Worm (Caenorhabditis elegans) whole organism, L4 larva: ENCODE data around the gene F49C12.6.

Experiments
- F10B5.3 ChIP-seq: sonication (generic microtip); optimal IDR thresholded peaks from 2 replicates; lab custom pipeline; 2016; ENCODE audit warnings: mild to moderate bottlenecking, missing genetic modification characterization, missing compliant biosample characterization
- T20F7.1 ChIP-seq: fragments of 200-800 bp; sonication (Bioruptor generic); optimal IDR thresholded peaks from 2 replicates; lab custom pipeline; 2018; ENCODE audit warnings: mild to moderate bottlenecking, missing genetic modification characterization, missing compliant biosample characterization
- Y48G9A.11 ChIP-seq: fragments of 200-800 bp; sonication (Bioruptor generic); IDR thresholded peaks from 2 replicates; pipeline ENCODE4 v1.3.6; 2022; ENCODE audit warnings: missing genetic modification reagents, missing genetic modification characterization, missing compliant biosample characterization
- Y5F2A.4 ChIP-seq: fragments of 200-800 bp; sonication (Bioruptor generic); optimal IDR thresholded peaks from 2 replicates; lab custom pipeline; 2018; ENCODE audit warnings: mild to moderate bottlenecking, missing genetic modification characterization, missing compliant biosample characterization
- ZK546.5 ChIP-seq, 2 experiments: sonication (generic microtip); optimal IDR thresholded peaks; 2 replicates each; lab custom pipeline; 2017; ENCODE audit warnings: missing biosample characterization in 2 of 2, missing genetic modification characterization in 2 of 2
- aha-1 ChIP-seq: fragments of 150-350 bp; peaks from one replicate; lab custom pipeline; 2014; ENCODE audit warnings: missing biosample characterization, missing genetic modification characterization
- attf-4 ChIP-seq: sonication (generic microtip); optimal IDR thresholded peaks from 3 replicates; lab custom pipeline; 2017; ENCODE audit warnings: missing biosample characterization, missing genetic modification characterization
- ceh-32 ChIP-seq: sonication (generic microtip); optimal IDR thresholded peaks from 2 replicates; lab custom pipeline; 2016; ENCODE audit warnings: mild to moderate bottlenecking, missing genetic modification characterization, missing compliant biosample characterization; ENCODE audit not compliant: poor library complexity
- ces-1 ChIP-seq: fragments of 150-350 bp; sonication (generic microtip); optimal IDR thresholded peaks from 4 replicates; lab custom pipeline; 2014; ENCODE audit warnings: missing biosample characterization, missing genetic modification reagents, missing genetic modification characterization
- dpl-1 ChIP-seq: fragments of 150-350 bp; optimal IDR thresholded peaks from 2 replicates; lab custom pipeline; 2014; ENCODE audit warnings: missing biosample characterization, missing genetic modification reagents, missing genetic modification characterization
- dve-1 ChIP-seq: sonication (generic microtip); optimal IDR thresholded peaks from 2 replicates; lab custom pipeline; 2017; ENCODE audit warnings: antibody characterized with exemption, mild to moderate bottlenecking, missing genetic modification characterization, missing compliant biosample characterization; ENCODE audit not compliant: insufficient read depth
- egl-43 ChIP-seq: fragments of 200-800 bp; sonication (Bioruptor generic); IDR thresholded peaks from 2 replicates; pipeline ENCODE4 v1.3.6; 2022; ENCODE audit warnings: missing genetic modification reagents, missing genetic modification characterization, missing compliant biosample characterization
- fkh-10 ChIP-seq: fragments of 150-350 bp; optimal IDR thresholded peaks from 2 replicates; lab custom pipeline; 2014; ENCODE audit warnings: missing biosample characterization, missing genetic modification reagents, missing genetic modification characterization
- hif-1 ChIP-seq, 2 experiments: sonication (generic microtip); optimal IDR thresholded peaks; 2 replicates each; lab custom pipeline; 2016 to 2017; ENCODE audit warnings: missing compliant biosample characterization in 2 of 2, missing genetic modification characterization in 2 of 2, missing genetic modification reagents in 2 of 2, missing genotype in 2 of 2, mild to moderate bottlenecking in 1 of 2
- lim-7 ChIP-seq: fragments of 200-800 bp; sonication (Bioruptor generic); IDR thresholded peaks from 2 replicates; pipeline ENCODE4 v1.3.6; 2022; ENCODE audit warnings: missing genetic modification characterization, missing compliant biosample characterization
- lin-1 ChIP-seq: fragments of 200-800 bp; sonication (Bioruptor generic); IDR thresholded peaks from 2 replicates; pipeline ENCODE4 v1.3.6; 2022; ENCODE audit warnings: missing genetic modification reagents, missing genetic modification characterization, missing compliant biosample characterization
- lin-39 ChIP-seq: fragments of 150-350 bp; optimal IDR thresholded peaks from 2 replicates; lab custom pipeline; 2014; ENCODE audit warnings: missing biosample characterization, missing genetic modification reagents, missing genetic modification characterization
- madf-5 ChIP-seq, 2 experiments: fragments of 200-800 bp; sonication (Bioruptor generic); IDR thresholded peaks; 2 replicates each; pipeline ENCODE4 v1.3.6; 2022; ENCODE audit warnings: missing compliant biosample characterization in 2 of 2, missing genetic modification characterization in 2 of 2
- madf-9 ChIP-seq: fragments of 200-800 bp; sonication (Bioruptor generic); conservative IDR thresholded peaks from 2 replicates; pipeline ENCODE4 v1.3.6; 2022; ENCODE audit warnings: missing genetic modification reagents, missing genetic modification characterization, missing compliant biosample characterization
- mep-1 ChIP-seq: fragments of 150-350 bp; sonication (generic microtip); optimal IDR thresholded peaks from 3 replicates; lab custom pipeline; 2014; ENCODE audit warnings: missing biosample characterization, missing genetic modification characterization
- mes-2 ChIP-seq: sonication (generic microtip); optimal IDR thresholded peaks from 2 replicates; lab custom pipeline; 2016; ENCODE audit warnings: missing genotype, mild to moderate bottlenecking, missing genetic modification characterization, missing compliant biosample characterization; ENCODE audit not compliant: poor library complexity, severe bottlenecking
- mxl-2 ChIP-seq: fragments of 200-800 bp; sonication (Bioruptor generic); conservative IDR thresholded peaks from 2 replicates; pipeline ENCODE4 v1.3.6; 2022; ENCODE audit warnings: missing genetic modification reagents, missing genetic modification characterization, missing compliant biosample characterization
- nhr-111 ChIP-seq: fragments of 200-800 bp; sonication (Bioruptor generic); optimal IDR thresholded peaks from 2 replicates; lab custom pipeline; 2018; ENCODE audit warnings: mild to moderate bottlenecking, missing genetic modification characterization, missing compliant biosample characterization
- nhr-28 ChIP-seq: fragments of 150-350 bp; optimal IDR thresholded peaks from 2 replicates; lab custom pipeline; 2014; ENCODE audit warnings: missing biosample characterization, missing genetic modification characterization
- nhr-48 ChIP-seq: sonication (generic microtip); optimal IDR thresholded peaks from 2 replicates; lab custom pipeline; 2016; ENCODE audit warnings: mild to moderate bottlenecking, missing genetic modification characterization, missing compliant biosample characterization
- nhr-77 ChIP-seq: fragments of 150-350 bp; optimal IDR thresholded peaks from 2 replicates; lab custom pipeline; 2014; ENCODE audit warnings: missing biosample characterization, missing genetic modification characterization
- pha-4 ChIP-seq, 2 experiments: fragments of 150-350 bp in 1 of 2; fragments of 200-800 bp in 1 of 2; sonication (Bioruptor generic) in 1 of 2; IDR thresholded peaks in 1 of 2; optimal IDR thresholded peaks in 1 of 2; 2 replicates each; pipeline versions ENCODE4 v1.3.6 to Lab custom; 2014 to 2022; ENCODE audit warnings: missing genetic modification characterization in 2 of 2, missing genetic modification reagents in 2 of 2, missing biosample characterization in 1 of 2, missing compliant biosample characterization in 1 of 2
- set-16 ChIP-seq: fragments of 200-800 bp; sonication (Bioruptor generic); IDR thresholded peaks from 2 replicates; pipeline ENCODE4 v1.3.6; 2022; ENCODE audit warnings: missing genetic modification reagents, missing genetic modification characterization, missing compliant biosample characterization
- snpc-1.2 ChIP-seq: fragments of 200-800 bp; sonication (Bioruptor generic); IDR thresholded peaks from 2 replicates; pipeline ENCODE4 v1.3.6; 2022; ENCODE audit warnings: missing genetic modification reagents, missing genetic modification characterization, missing compliant biosample characterization
- snpc-4 ChIP-seq: fragments of 150-350 bp; optimal IDR thresholded peaks from 2 replicates; lab custom pipeline; 2014; ENCODE audit warnings: missing biosample characterization, missing genetic modification characterization
- tra-1 ChIP-seq: fragments of 200-800 bp; sonication (Bioruptor generic); IDR thresholded peaks from 2 replicates; pipeline ENCODE4 v1.3.6; 2022; ENCODE audit warnings: missing genetic modification reagents, missing genetic modification characterization, missing compliant biosample characterization
- unc-62 ChIP-seq, 3 experiments: fragments of 150-350 bp in 1 of 3; sonication (generic microtip); optimal IDR thresholded peaks in 2 of 3; peaks in 1 of 3; 1 replicate in 1 of 3; 2 replicates in 2 of 3; lab custom pipeline; 2014 to 2017; ENCODE audit warnings: missing biosample characterization in 3 of 3, missing genetic modification characterization in 3 of 3, missing genetic modification reagents in 3 of 3, missing genotype in 1 of 3
- vab-7 ChIP-seq: fragments of 200-800 bp; sonication (Bioruptor generic); IDR thresholded peaks from 2 replicates; pipeline ENCODE4 v1.3.6; 2022; ENCODE audit warnings: missing genetic modification reagents, missing genetic modification characterization, missing compliant biosample characterization
- zfp-2 ChIP-seq: sonication (generic microtip); optimal IDR thresholded peaks from 2 replicates; lab custom pipeline; 2016; ENCODE audit warnings: mild to moderate bottlenecking, missing genetic modification characterization, missing compliant biosample characterization

F49C12.6 gene

DNA sequence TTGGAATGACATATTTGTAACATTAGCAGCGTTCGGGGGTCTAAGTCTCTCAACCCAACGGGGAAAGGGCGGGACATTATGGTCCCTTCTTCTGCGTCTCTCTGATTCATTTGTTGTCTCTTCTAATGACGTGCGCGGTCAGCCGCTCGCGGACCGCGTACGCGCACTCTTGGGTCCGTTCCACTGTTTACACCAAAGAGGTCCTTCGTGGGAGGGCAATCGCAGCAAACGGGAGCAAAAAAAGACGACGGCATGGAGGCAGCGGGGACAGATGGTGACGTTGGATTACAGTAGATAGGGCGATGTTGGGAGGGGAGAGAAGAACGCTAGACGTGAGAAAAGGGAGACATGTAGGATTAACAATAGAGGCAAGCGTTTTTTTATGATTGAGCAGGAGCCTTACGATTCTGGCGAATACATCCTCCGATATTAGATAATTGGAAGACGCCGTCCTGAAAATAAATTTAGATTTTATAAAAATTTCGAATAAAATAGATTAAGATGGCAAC is 45.0 kb downstream of the F49C12.6 start, which contains the start of gene flh-1:
Gene flh-1, minus strand, starts transcription at position 459 of the 509 bp plus-strand sequence.
- TF ChIP-seq set-16: 0 out of 2 replicates have a peak, but pooled peaks have one; percentile 42
- TF ChIP-seq egl-43 (GFP tag; lab: Robert Waterston, UW): 0 out of 2 replicates have a peak, but pooled peaks have one; percentile 34
- no peak for TF ChIP-seq lin-1 (GFP tag; lab: Robert Waterston, UW)
- TF ChIP-seq vab-7 (GFP tag; lab: Robert Waterston, UW): no peak
- TF ChIP-seq madf-5 (GFP tag; IDR thresholded peaks at IDR 0.05; lab: Robert Waterston, UW): 0 out of 4 replicates have a peak, but pooled peaks of 1 of the 2 experiments have one; percentile 23
- TF ChIP-seq F10B5.3 (tag; lab: Kevin White, UChicago): no peak
- TF ChIP-seq, all 104 proteins: peak for 3

DNA sequence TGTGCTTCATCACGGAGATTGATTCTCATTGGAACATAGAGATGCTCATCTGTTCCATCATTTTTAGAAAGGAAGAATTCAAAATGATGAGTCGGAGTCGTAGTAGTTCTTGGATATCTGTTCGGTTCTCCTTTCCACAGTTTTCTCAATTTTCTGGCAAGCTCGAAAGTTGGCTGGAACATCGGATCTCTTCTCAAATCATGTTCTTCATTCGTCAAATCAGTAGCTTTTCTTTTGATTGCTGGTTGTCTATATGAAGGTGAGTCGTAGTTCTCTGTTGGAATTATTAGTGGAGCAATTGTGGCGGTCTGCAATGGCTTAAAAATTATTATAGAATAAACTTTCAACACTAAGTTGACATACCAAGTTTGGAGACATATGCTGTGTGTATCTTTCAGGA is 46.6 kb downstream of the F49C12.6 start:
- TF ChIP-seq lin-39: no peak
- no peak for TF ChIP-seq lim-7 (GFP tag; lab: Robert Waterston, UW)
- TF ChIP-seq aha-1 (tag; lab: Kevin White, UChicago): peak; percentile 1
- TF ChIP-seq zfp-2 (tag; lab: Kevin White, UChicago): no peak
- TF ChIP-seq unc-62 (GFP tag; optimal IDR thresholded peaks at IDR 0.05 in 1 of 2; lab: Kevin White, UChicago): peak in 1 of 2 experiments; percentile 92
- TF ChIP-seq unc-62 (tag; optimal IDR thresholded peaks at IDR 0.05; lab: Kevin White, UChicago): no peak

DNA sequence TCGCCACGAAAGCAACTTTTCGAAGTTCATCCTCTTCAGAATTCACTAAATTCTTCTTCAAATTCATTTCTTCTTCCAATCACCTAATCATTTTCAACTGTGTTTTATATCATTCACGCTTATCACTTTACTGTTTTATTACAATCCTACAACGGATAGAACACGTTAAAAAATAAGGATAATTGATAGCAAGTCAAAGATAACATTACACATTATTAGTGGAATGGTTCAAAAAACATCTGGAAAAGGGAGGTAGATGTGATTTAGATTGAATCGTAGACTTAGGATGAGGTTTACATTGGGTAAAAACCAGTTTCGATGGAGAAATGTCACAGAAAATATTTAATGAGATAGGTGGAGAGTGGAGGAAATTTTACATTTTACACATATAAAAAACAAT is 47.2 kb downstream of the F49C12.6 start, which contains the start of gene col-120:
Gene col-120, minus strand, starts transcription at position 101 of the 400 bp plus-strand sequence.
- TF ChIP-seq pha-4 (GFP tag; IDR thresholded peaks at IDR 0.05; lab: Robert Waterston, UW) (no peak), pha-4 (tag; optimal IDR thresholded peaks at IDR 0.05; lab: Kevin White, UChicago) (no peak), snpc-4 (tag; lab: Kevin White, UChicago) (no peak), mep-1 (tag; lab: Kevin White, UChicago) (no peak), aha-1 (tag; lab: Kevin White, UChicago) (no peak), nhr-28 (tag; lab: Kevin White, UChicago) (no peak), dve-1 (tag; lab: Kevin White, UChicago) (no peak), dpl-1 (no peak), unc-62 (GFP tag; optimal IDR thresholded peaks at IDR 0.05 in 1 of 2; lab: Kevin White, UChicago) (peak in 1 of 2 experiments; percentile 55), unc-62 (tag; optimal IDR thresholded peaks at IDR 0.05; lab: Kevin White, UChicago) (no peak), fkh-10 (GFP tag; lab: Kevin White, UChicago) (no peak), egl-43 (GFP tag; lab: Robert Waterston, UW) (no peak), nhr-48 (peak; percentile 22), ces-1 (GFP tag; lab: Kevin White, UChicago) (no peak)

DNA sequence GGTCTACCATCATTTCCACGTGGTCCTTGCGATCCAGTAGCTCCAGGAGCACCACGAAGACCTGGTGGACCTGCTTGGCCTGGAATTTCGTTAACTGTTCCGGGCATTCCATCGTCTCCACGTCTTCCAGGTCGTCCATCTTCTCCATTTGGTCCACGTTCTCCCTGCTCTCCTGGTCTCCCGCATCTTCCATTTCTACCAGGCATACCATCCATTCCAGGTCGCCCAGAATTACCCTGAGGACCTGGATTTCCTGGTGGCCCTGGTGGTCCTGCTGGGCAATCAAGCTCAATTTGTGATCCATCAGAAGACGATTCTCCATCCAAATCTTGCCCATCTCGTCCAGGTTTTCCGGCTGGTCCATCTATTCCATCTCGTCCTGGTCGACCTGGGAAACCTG is 48.0 kb downstream of the F49C12.6 start:
- TF ChIP-seq Y5F2A.4: no peak
- TF ChIP-seq snpc-1.2 (GFP tag; lab: Robert Waterston, UW): peak; percentile 55; the same call in 1 of the 2 replicates
- TF ChIP-seq set-16: peak; percentile 69
- TF ChIP-seq, all 104 proteins: peak for 2

DNA sequence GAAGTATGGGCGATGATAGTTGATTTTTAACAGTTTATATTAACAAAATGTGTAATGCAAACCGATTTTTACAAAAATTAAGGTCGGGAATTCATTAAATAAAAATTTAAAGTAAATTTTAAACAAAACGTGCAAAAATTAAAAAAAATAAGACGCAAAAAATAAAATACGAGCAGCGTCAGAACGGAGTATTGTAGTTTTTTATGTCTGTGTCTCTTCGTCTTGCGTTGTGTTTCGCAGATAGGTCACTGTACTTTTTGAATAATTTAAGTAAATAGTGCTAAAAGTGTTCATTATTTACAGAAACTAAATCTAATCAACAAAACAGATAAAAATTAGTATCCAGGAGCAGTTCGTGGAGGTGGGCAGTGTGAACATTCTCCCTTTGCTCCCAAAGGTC is 48.5 kb downstream of the F49C12.6 start:
- TF ChIP-seq nhr-111 (GFP tag; lab: Kevin White, UChicago): no peak
- TF ChIP-seq mes-2 (tag; lab: Kevin White, UChicago): peak; percentile 10
- no peak for TF ChIP-seq ZK546.5 (tag; optimal IDR thresholded peaks at IDR 0.05; lab: Kevin White, UChicago)
- TF ChIP-seq T20F7.1 (GFP tag; lab: Kevin White, UChicago): peak; percentile 94
- no peak for TF ChIP-seq Y48G9A.11 (GFP tag; lab: Robert Waterston, UW)
- TF ChIP-seq zfp-2 (tag; lab: Kevin White, UChicago): no peak
- TF ChIP-seq tra-1: no peak
- TF ChIP-seq aha-1 (tag; lab: Kevin White, UChicago): peak; percentile 83
- peak; percentile 24 for TF ChIP-seq dpl-1
- no peak for TF ChIP-seq madf-9 (GFP tag; lab: Robert Waterston, UW)
- TF ChIP-seq attf-4 (tag; lab: Kevin White, UChicago): no peak
- no peak for TF ChIP-seq nhr-77 (tag; lab: Kevin White, UChicago)
- peak in 1 of 2 experiments; percentile 95 for TF ChIP-seq hif-1 (tag; optimal IDR thresholded peaks at IDR 0.05; lab: Kevin White, UChicago)
- no peak for TF ChIP-seq mxl-2 (GFP tag; lab: Robert Waterston, UW)
- no peak for TF ChIP-seq ceh-32 (tag; lab: Kevin White, UChicago)
- TF ChIP-seq, all 104 proteins: peak for 5
